Fruit fly (Drosophila melanogaster) whole organism, embryonic: ENCODE data around the gene Cralbp.

Source experiments
- Abd-B ChIP-seq: fragments of 200-800 bp; sonication (Bioruptor generic); optimal IDR thresholded peaks from 2 replicates; lab custom pipeline; 2018; ENCODE audit warnings: missing biosample characterization, mild to moderate bottlenecking, missing genetic modification characterization, moderate library complexity
- Asciz ChIP-seq: fragments of 200-800 bp; sonication (Bioruptor generic); optimal IDR thresholded peaks from 2 replicates; lab custom pipeline; 2017; ENCODE audit warnings: missing biosample characterization, mild to moderate bottlenecking, missing genetic modification characterization, missing genetic modification reagents
- Atf3 ChIP-seq: fragments of 200-800 bp; sonication (Bioruptor generic); optimal IDR thresholded peaks from 3 replicates; lab custom pipeline; 2016; ENCODE audit warnings: missing biosample characterization, missing genetic modification characterization
- CG11456 ChIP-seq: fragments of 200-800 bp; sonication (Bioruptor generic); IDR thresholded peaks from 3 replicates; pipeline ENCODE4 v1.3.6; 2022; ENCODE audit warnings: missing biosample characterization, missing genetic modification characterization
- CG12219 ChIP-seq: fragments of 200-800 bp; sonication (Bioruptor generic); optimal IDR thresholded peaks from 3 replicates; lab custom pipeline; 2018; ENCODE audit warnings: missing biosample characterization, mild to moderate bottlenecking, missing genetic modification characterization
- CG12391 ChIP-seq: fragments of 200-800 bp; sonication (Bioruptor generic); optimal IDR thresholded peaks from 3 replicates; lab custom pipeline; 2018; ENCODE audit warnings: missing biosample characterization, mild to moderate bottlenecking, missing genetic modification characterization, moderate library complexity
- CG12659 ChIP-seq: fragments of 200-800 bp; sonication (Bioruptor generic); optimal IDR thresholded peaks from 3 replicates; lab custom pipeline; 2017; ENCODE audit warnings: mild to moderate bottlenecking, missing biosample characterization, missing genetic modification reagents, missing genetic modification characterization
- CG13775 ChIP-seq: fragments of 200-800 bp; sonication (Bioruptor generic); optimal IDR thresholded peaks from 3 replicates; lab custom pipeline; 2017; ENCODE audit warnings: missing biosample characterization, mild to moderate bottlenecking, missing genetic modification characterization
- CG14441 ChIP-seq: fragments of 200-800 bp; sonication (Bioruptor generic); IDR thresholded peaks from 2 replicates; pipeline ENCODE4 v1.3.6; 2022; ENCODE audit warnings: missing biosample characterization, missing genetic modification characterization
- CG15011 ChIP-seq: fragments of 200-800 bp; sonication (Bioruptor generic); optimal IDR thresholded peaks from 3 replicates; lab custom pipeline; 2018; ENCODE audit warnings: missing biosample characterization, mild to moderate bottlenecking, missing genetic modification characterization
- CG17328 ChIP-seq: fragments of 200-800 bp; sonication (Bioruptor generic); IDR thresholded peaks from 2 replicates; pipeline ENCODE4 v1.3.6; 2022; ENCODE audit warnings: missing biosample characterization, missing genetic modification characterization
- CG17385 ChIP-seq: fragments of 200-800 bp; sonication (Bioruptor generic); optimal IDR thresholded peaks from 3 replicates; lab custom pipeline; 2018; ENCODE audit warnings: missing biosample characterization, mild to moderate bottlenecking, missing genetic modification characterization
- CG17612 ChIP-seq: fragments of 200-800 bp; sonication (Bioruptor generic); IDR thresholded peaks from 2 replicates; pipeline ENCODE4 v1.3.6; 2022; ENCODE audit warnings: missing biosample characterization, missing genetic modification characterization
- CG2875 ChIP-seq: fragments of 200-800 bp; sonication (Bioruptor generic); optimal IDR thresholded peaks from 2 replicates; lab custom pipeline; 2017; ENCODE audit warnings: missing biosample characterization, mild to moderate bottlenecking, missing genetic modification characterization, missing genetic modification reagents
- CG32772 ChIP-seq: fragments of 200-800 bp; sonication (Bioruptor generic); IDR thresholded peaks from 2 replicates; pipeline ENCODE4 v1.3.6; 2022; ENCODE audit warnings: missing biosample characterization, missing genetic modification characterization
- CG3995 ChIP-seq: fragments of 200-800 bp; sonication (Bioruptor generic); optimal IDR thresholded peaks from 3 replicates; lab custom pipeline; 2016; ENCODE audit warnings: missing biosample characterization, missing genetic modification characterization
- CG4854 ChIP-seq: fragments of 200-800 bp; sonication (Bioruptor generic); optimal IDR thresholded peaks from 2 replicates; lab custom pipeline; 2016; ENCODE audit warnings: missing biosample characterization, missing genetic modification characterization, inconsistent platforms
- CG6689 ChIP-seq: fragments of 200-800 bp; sonication (Bioruptor generic); IDR thresholded peaks from 2 replicates; pipeline ENCODE4 v1.3.6; 2022; ENCODE audit warnings: missing biosample characterization, missing genetic modification characterization
- CG7745 ChIP-seq: fragments of 200-800 bp; sonication (Bioruptor generic); optimal IDR thresholded peaks from 2 replicates; lab custom pipeline; 2018; ENCODE audit warnings: missing biosample characterization, mild to moderate bottlenecking, missing genetic modification characterization, moderate library complexity
- CG9609 ChIP-seq: fragments of 200-800 bp; sonication (Bioruptor generic); optimal IDR thresholded peaks from 3 replicates; lab custom pipeline; 2016; ENCODE audit warnings: missing biosample characterization, missing genetic modification characterization
- Camta ChIP-seq: fragments of 200-800 bp; sonication (Bioruptor generic); optimal IDR thresholded peaks from 2 replicates; lab custom pipeline; 2016; ENCODE audit warnings: missing biosample characterization, missing genetic modification characterization
- H2.0 ChIP-seq: fragments of 200-800 bp; sonication (Bioruptor generic); IDR thresholded peaks from 2 replicates; pipeline ENCODE4 v1.3.6; 2022; ENCODE audit warnings: missing biosample characterization, missing genetic modification characterization
- Hr51 ChIP-seq, 2 experiments: fragments of 200-800 bp; sonication (Bioruptor generic); optimal IDR thresholded peaks; 2 replicates in 1 of 2; 3 replicates in 1 of 2; lab custom pipeline; 2016 to 2018; ENCODE audit warnings: missing biosample characterization in 2 of 2, missing genetic modification characterization in 2 of 2, mild to moderate bottlenecking in 1 of 2, moderate library complexity in 1 of 2
- Hsf ChIP-seq: fragments of 200-800 bp; sonication (Bioruptor generic); optimal IDR thresholded peaks from 3 replicates; lab custom pipeline; 2016; ENCODE audit warnings: missing biosample characterization, missing genetic modification characterization
- Mes4 ChIP-seq: fragments of 200-800 bp; sonication (Bioruptor generic); optimal IDR thresholded peaks from 2 replicates; lab custom pipeline; 2016; ENCODE audit warnings: missing biosample characterization, missing genetic modification characterization
- Ptx1 ChIP-seq: fragments of 200-800 bp; sonication (Bioruptor generic); IDR thresholded peaks from 2 replicates; pipeline ENCODE4 v1.3.6; 2022; ENCODE audit warnings: missing biosample characterization, missing genetic modification characterization
- Ravus ChIP-seq: fragments of 200-800 bp; sonication (Bioruptor generic); IDR thresholded peaks from 2 replicates; pipeline ENCODE4 v1.3.6; 2022; ENCODE audit warnings: missing biosample characterization, missing genetic modification characterization
- Sox102F ChIP-seq: fragments of 200-800 bp; sonication (Bioruptor generic); optimal IDR thresholded peaks from 2 replicates; lab custom pipeline; 2018; ENCODE audit warnings: missing biosample characterization, mild to moderate bottlenecking, missing genetic modification characterization, moderate library complexity
- Xrp1 ChIP-seq: fragments of 200-800 bp; sonication (Bioruptor generic); IDR thresholded peaks from 2 replicates; pipeline ENCODE4 v1.3.6; 2022; ENCODE audit warnings: missing biosample characterization, missing genetic modification characterization
- abd-A ChIP-seq: fragments of 200-800 bp; sonication (Bioruptor generic); optimal IDR thresholded peaks from 3 replicates; lab custom pipeline; 2019; ENCODE audit warnings: missing biosample characterization, mild to moderate bottlenecking, missing genetic modification characterization, moderate library complexity
- cad ChIP-seq: fragments of >200 bp; optimal IDR thresholded peaks from 2 replicates; lab custom pipeline; 2017; ENCODE audit warnings: missing biosample characterization, missing genetic modification characterization
- chif ChIP-seq, 2 experiments: fragments of 200-800 bp; sonication (Bioruptor generic); optimal IDR thresholded peaks; 3 replicates each; lab custom pipeline; 2016; ENCODE audit warnings: missing biosample characterization in 2 of 2, missing genetic modification characterization in 2 of 2
- chn ChIP-seq: fragments of 200-800 bp; sonication (Bioruptor generic); optimal IDR thresholded peaks from 2 replicates; lab custom pipeline; 2016; ENCODE audit warnings: missing biosample characterization, missing genetic modification characterization
- gro ChIP-seq: fragments of 200-800 bp; sonication (Bioruptor generic); optimal IDR thresholded peaks from 2 replicates; lab custom pipeline; 2016; ENCODE audit warnings: missing biosample characterization, missing genetic modification characterization
- gt ChIP-seq: fragments of 200-800 bp; sonication (Bioruptor generic); IDR thresholded peaks from 2 replicates; pipeline ENCODE4 v1.3.6; 2022; ENCODE audit warnings: missing biosample characterization, missing genetic modification characterization
- hbn ChIP-seq: fragments of 200-800 bp; sonication (Bioruptor generic); IDR thresholded peaks from 2 replicates; pipeline ENCODE4 v1.3.6; 2022; ENCODE audit warnings: missing biosample characterization, missing genetic modification characterization; ENCODE audit not compliant: partially characterized antibody
- her ChIP-seq: fragments of 200-800 bp; sonication (Bioruptor generic); optimal IDR thresholded peaks from 2 replicates; lab custom pipeline; 2016; ENCODE audit warnings: missing biosample characterization, missing genetic modification characterization
- insv ChIP-seq, 2 experiments: fragments of 200-800 bp; sonication (Bioruptor generic); optimal IDR thresholded peaks; 3 replicates each; lab custom pipeline; 2016 to 2018; ENCODE audit warnings: missing biosample characterization in 2 of 2, missing genetic modification characterization in 2 of 2
- jing ChIP-seq: fragments of 200-800 bp; sonication (Bioruptor generic); optimal IDR thresholded peaks from 2 replicates; lab custom pipeline; 2018; ENCODE audit warnings: missing biosample characterization, mild to moderate bottlenecking, missing genetic modification characterization
- ken ChIP-seq: fragments of 200-800 bp; sonication (Bioruptor generic); IDR thresholded peaks from 3 replicates; pipeline ENCODE4 v1.3.6; 2022; ENCODE audit warnings: missing biosample characterization, missing genetic modification characterization
- lmd ChIP-seq: fragments of 200-800 bp; sonication (Bioruptor generic); IDR thresholded peaks from 2 replicates; pipeline ENCODE4 v1.3.6; 2022; ENCODE audit warnings: missing biosample characterization, missing genetic modification characterization
- nmo ChIP-seq: fragments of 200-800 bp; sonication (Bioruptor generic); optimal IDR thresholded peaks from 2 replicates; lab custom pipeline; 2018; ENCODE audit warnings: missing biosample characterization, mild to moderate bottlenecking, missing genetic modification characterization, moderate library complexity
- oc ChIP-seq: fragments of 200-800 bp; sonication (Bioruptor generic); optimal IDR thresholded peaks from 2 replicates; lab custom pipeline; 2018; ENCODE audit warnings: missing biosample characterization, mild to moderate bottlenecking, missing genetic modification characterization, moderate library complexity
- org-1 ChIP-seq: fragments of 200-800 bp; sonication (Bioruptor generic); optimal IDR thresholded peaks from 2 replicates; lab custom pipeline; 2017; ENCODE audit warnings: missing biosample characterization, missing genetic modification characterization
- prd ChIP-seq, 3 experiments: fragments of >200 bp in 2 of 3; fragments of 200-800 bp in 1 of 3; sonication (Bioruptor generic) in 1 of 3; optimal IDR thresholded peaks in 2 of 3; IDR thresholded peaks in 1 of 3; 2 replicates in 2 of 3; 3 replicates in 1 of 3; pipeline versions ENCODE4 v1.3.6 to Lab custom; 2017 to 2022; ENCODE audit warnings: missing biosample characterization in 1 of 3, missing genetic modification characterization in 1 of 3
- schlank ChIP-seq: fragments of 200-800 bp; sonication (Bioruptor generic); optimal IDR thresholded peaks from 2 replicates; lab custom pipeline; 2018; ENCODE audit warnings: missing biosample characterization, mild to moderate bottlenecking, missing genetic modification characterization
- scrt ChIP-seq: fragments of 200-800 bp; sonication (Bioruptor generic); optimal IDR thresholded peaks from 2 replicates; lab custom pipeline; 2018; ENCODE audit warnings: missing biosample characterization, mild to moderate bottlenecking, missing genetic modification characterization, moderate library complexity
- sens ChIP-seq: fragments of 200-800 bp; sonication (Bioruptor generic); peaks from one replicate; lab custom pipeline; 2016; ENCODE audit warnings: missing biosample characterization, missing genetic modification characterization
- sens-2 ChIP-seq: fragments of 200-800 bp; sonication (Bioruptor generic); IDR thresholded peaks from 2 replicates; pipeline ENCODE4 v1.3.6; 2022; ENCODE audit warnings: missing biosample characterization, missing genetic modification characterization
- sna ChIP-seq: fragments of 200-800 bp; sonication (Bioruptor generic); IDR thresholded peaks from 2 replicates; pipeline ENCODE4 v1.3.6; 2022; ENCODE audit warnings: missing biosample characterization, missing genetic modification characterization; ENCODE audit not compliant: partially characterized antibody
- ssp ChIP-seq: fragments of 200-800 bp; sonication (Bioruptor generic); IDR thresholded peaks from 2 replicates; pipeline ENCODE4 v1.3.6; 2022; ENCODE audit warnings: missing biosample characterization, missing genetic modification characterization

The Cralbp gene

dm6 chr3L:5834245-5834644 lies 47.7 kb upstream of the Cralbp start (continued):
- TF ChIP-seq gro (GFP tag; lab: Kevin White, UChicago) (no peak), cad (GFP tag; lab: Kevin White, UChicago) (no peak), CG9609 (peak; percentile 17), scrt (no peak), Ptx1 (GFP tag; lab: Robert Waterston, UW) (peak; percentile 19; the same call in 1 of the 2 replicates), CG12391 (peak; percentile 8), CG17612 (GFP tag; lab: Robert Waterston, UW) (no peak), CG15011 (GFP tag; lab: Kevin White, UChicago) (no peak), gt (GFP tag; lab: Robert Waterston, UW) (no peak), Xrp1 (GFP tag; lab: Robert Waterston, UW) (no peak), CG13775 (GFP tag; lab: Kevin White, UChicago) (no peak), CG12659 (no peak), CG11456 (GFP tag; lab: Robert Waterston, UW) (no peak), CG32772 (GFP tag; lab: Robert Waterston, UW) (0 out of 2 replicates have a peak, but pooled peaks have one; percentile 15), her (GFP tag; lab: Kevin White, UChicago) (no peak), Atf3 (GFP tag; lab: Kevin White, UChicago) (no peak), CG17385 (no peak), ken (GFP tag; lab: Robert Waterston, UW) (peak; percentile 51; the same call in 1 of the 3 replicates), schlank (tag; lab: Kevin White, UChicago) (no peak), chn (GFP tag; lab: Kevin White, UChicago) (peak; percentile 16), ssp (GFP tag; lab: Robert Waterston, UW) (no peak), sens-2 (GFP tag; lab: Robert Waterston, UW) (peak; percentile 38; the same call in 1 of the 2 replicates), Mes4 (GFP tag; lab: Kevin White, UChicago) (no peak), Camta (no peak), CG6689 (GFP tag; lab: Robert Waterston, UW) (peak; percentile 32; the same call in 1 of the 2 replicates), CG17328 (peak; percentile 55), Asciz (GFP tag; lab: Kevin White, UChicago) (no peak), prd (optimal IDR thresholded peaks at IDR 0.05; lab: Kevin White, UChicago) (no peak), prd (GFP tag; IDR thresholded peaks at IDR 0.05; lab: Robert Waterston, UW) (peak; percentile 47; the same call in 1 of the 3 replicates), CG14441 (GFP tag; lab: Robert Waterston, UW) (no peak), Ravus (GFP tag; lab: Robert Waterston, UW) (no peak), Hr51 (GFP tag; optimal IDR thresholded peaks at IDR 0.05; lab: Kevin White, UChicago) (peak in 1 of 2 experiments; percentile 4), CG12219 (GFP tag; lab: Kevin White, UChicago) (no peak), jing (GFP tag; lab: Kevin White, UChicago) (no peak), insv (GFP tag; optimal IDR thresholded peaks at IDR 0.05; lab: Kevin White, UChicago) (no peak), H2.0 (GFP tag; lab: Robert Waterston, UW) (no peak), CG3995 (GFP tag; lab: Kevin White, UChicago) (no peak), nmo (GFP tag; lab: Kevin White, UChicago) (peak; percentile 18), org-1 (GFP tag; lab: Kevin White, UChicago) (no peak), Abd-B (no peak), CG7745 (tag; lab: Kevin White, UChicago) (no peak), sens (peak; percentile 63), CG4854 (no peak), sna (GFP tag; lab: Robert Waterston, UW) (no peak), Hsf (GFP tag; lab: Kevin White, UChicago) (no peak), chif (GFP tag; optimal IDR thresholded peaks at IDR 0.05; lab: Kevin White, UChicago) (peak; percentile 39 to 42), abd-A (tag; lab: Kevin White, UChicago) (no peak), hbn (GFP tag; lab: Robert Waterston, UW) (no peak), lmd (GFP tag; lab: Robert Waterston, UW) (peak; percentile 39; the same call in 1 of the 2 replicates), oc (tag; lab: Kevin White, UChicago) (no peak), Sox102F (peak; percentile 61), CG2875 (peak; percentile 2)
